Worm (Caenorhabditis elegans): ENCODE results near the gene fbxc-7.
"Not testable (repeated sequence)": the region's sequence is repeated elsewhere in the genome, so short reads cannot be mapped to it uniquely, and the experiment has no call there.

fbxc-7 gene

DNA sequence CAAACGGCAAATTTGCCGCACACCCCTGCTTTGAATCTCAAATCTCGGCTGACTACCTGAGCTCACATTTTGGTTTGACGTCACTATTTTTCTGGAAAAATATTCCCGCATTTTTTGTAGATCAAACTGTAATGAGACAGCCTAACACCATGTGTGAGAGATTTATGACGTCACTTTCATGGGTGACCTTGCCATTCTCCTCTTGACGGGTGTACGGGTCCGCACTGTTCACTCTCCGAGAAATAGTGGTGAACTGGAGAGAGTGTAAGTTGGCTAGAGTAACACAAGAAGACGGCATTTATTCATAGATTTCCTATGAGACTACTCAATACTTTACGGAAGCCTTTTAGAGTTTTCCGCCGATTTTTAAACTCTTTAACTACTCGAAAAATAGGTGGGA lies 31.0 kb downstream of the fbxc-7 start, which contains the start of gene fbxc-40:
fbxc-40 (plus strand) TSS at position 301 of the 400 bp plus-strand sequence.
- TF ChIP-seq him-1, dao-5, W03F9.2 (tag; optimal IDR thresholded peaks at IDR 0.05): not testable (repeated sequence)

DNA sequence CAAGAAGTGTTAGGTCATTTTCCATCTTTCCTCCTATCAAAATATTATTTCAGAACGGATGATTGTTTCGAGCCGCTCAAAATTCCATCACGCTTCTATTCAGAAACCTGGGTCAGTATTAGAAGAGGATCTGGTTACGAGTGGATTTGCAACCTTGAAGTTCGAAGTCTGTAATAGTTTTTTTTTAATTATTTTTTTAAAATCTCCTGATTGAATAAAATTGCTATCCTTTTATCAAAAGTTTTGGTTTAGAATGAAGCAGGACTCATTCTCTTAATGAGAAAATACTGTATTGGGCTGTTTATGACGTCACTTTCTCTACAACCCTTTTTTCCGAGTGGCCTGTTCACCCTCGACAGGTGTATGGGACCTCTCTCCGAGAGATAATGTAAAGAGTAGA lies 33.7 kb downstream of the fbxc-7 start, which contains the start of gene fbxc-39:
fbxc-39 (plus strand) TSS at position 301 of the 400 bp plus-strand sequence.
- TF ChIP-seq W03F9.2 (tag; optimal IDR thresholded peaks at IDR 0.05), result no peak
- TF ChIP-seq him-1 (tag; optimal IDR thresholded peaks at IDR 0.05), result no peak
- TF ChIP-seq dao-5 (tag; optimal IDR thresholded peaks at IDR 0.05), result no peak

DNA sequence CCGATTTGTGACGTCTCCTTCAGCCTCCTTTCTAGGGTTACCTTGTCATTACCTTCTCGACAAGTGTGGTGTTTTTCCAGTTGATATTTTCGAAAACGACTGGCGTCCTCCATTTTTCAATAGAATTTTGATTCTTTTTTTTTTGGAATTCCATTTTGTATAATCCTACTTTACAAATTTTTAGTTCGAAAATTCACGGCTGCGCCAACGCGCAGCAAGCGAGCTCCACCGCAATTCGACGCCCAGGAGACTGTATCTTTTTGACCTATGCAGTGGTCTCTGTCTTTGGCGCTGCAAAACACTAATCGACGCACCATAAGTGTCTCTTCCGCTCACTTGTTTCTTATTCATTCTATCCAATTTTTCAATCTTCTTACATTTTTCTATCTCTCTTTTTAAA lies 36.6 kb downstream of the fbxc-7 start, which contains the start of gene fbxc-42:
fbxc-42 (plus strand) TSS at position 301 of the 400 bp plus-strand sequence.
- TF ChIP-seq W03F9.2 (tag; optimal IDR thresholded peaks at IDR 0.05), result no peak

DNA sequence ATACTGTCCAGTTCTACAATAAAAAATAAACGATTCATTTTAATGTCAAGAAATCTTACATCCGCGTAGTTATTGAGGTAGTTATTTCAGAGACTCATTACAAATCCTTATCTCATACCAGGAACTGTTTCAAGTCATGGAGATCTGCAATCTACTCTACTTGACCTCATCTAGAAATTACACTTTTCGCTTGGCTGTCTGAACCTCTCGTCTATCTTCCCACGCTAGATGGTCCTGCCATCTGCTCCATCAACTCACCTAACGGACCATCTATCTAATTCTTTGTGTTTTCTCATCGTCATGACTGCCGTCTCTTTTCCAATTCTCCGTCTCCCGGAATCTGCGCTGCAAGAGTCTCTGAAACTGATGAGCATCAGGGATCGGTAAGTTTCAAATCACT lies 39.5 kb downstream of the fbxc-7 start, which contains the start of gene F45D11.7:
F45D11.7 (plus strand) TSS at position 301 of the 400 bp plus-strand sequence.
- TF ChIP-seq him-1, dao-5, W03F9.2 (tag; optimal IDR thresholded peaks at IDR 0.05): not testable (repeated sequence)

DNA sequence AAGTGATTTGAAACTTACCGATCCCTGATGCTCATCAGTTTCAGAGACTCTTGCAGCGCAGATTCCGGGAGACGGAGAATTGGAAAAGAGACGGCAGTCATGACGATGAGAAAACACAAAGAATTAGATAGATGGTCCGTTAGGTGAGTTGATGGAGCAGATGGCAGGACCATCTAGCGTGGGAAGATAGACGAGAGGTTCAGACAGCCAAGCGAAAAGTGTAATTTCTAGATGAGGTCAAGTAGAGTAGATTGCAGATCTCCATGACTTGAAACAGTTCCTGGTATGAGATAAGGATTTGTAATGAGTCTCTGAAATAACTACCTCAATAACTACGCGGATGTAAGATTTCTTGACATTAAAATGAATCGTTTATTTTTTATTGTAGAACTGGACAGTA lies 41.4 kb downstream of the fbxc-7 start, which contains the start of gene F45D11.11:
F45D11.11 (minus strand) TSS at position 101 of the 400 bp plus-strand sequence.
- not testable (repeated sequence) for TF ChIP-seq him-1, dao-5, W03F9.2 (tag; optimal IDR thresholded peaks at IDR 0.05)

DNA sequence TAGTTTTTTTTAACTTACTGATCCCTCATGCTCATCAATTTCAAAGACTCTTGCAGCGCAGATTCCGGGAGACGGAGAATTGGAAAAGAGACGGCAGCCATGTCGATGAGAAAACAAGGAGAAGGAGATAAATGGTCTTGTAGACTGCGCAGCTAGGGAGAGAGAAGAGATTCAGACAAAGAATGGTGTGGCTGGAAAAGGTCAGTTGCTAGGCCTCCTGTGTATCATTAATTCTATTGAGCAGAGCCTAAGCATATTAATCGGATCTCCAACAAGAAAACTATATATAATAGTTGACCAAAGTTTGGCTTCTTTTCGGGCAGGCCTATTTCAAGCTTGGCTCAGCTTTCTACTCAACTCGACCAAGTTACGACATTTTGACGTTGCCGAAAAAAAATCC lies 44.8 kb downstream of the fbxc-7 start, which contains the start of gene fbxb-29:
fbxb-29 (minus strand) TSS at position 101 of the 400 bp plus-strand sequence.
- TF ChIP-seq him-1 (tag; optimal IDR thresholded peaks at IDR 0.05), result no peak
- TF ChIP-seq W03F9.2 (tag; optimal IDR thresholded peaks at IDR 0.05), result no peak
- TF ChIP-seq dao-5 (tag; optimal IDR thresholded peaks at IDR 0.05), result no peak

DNA sequence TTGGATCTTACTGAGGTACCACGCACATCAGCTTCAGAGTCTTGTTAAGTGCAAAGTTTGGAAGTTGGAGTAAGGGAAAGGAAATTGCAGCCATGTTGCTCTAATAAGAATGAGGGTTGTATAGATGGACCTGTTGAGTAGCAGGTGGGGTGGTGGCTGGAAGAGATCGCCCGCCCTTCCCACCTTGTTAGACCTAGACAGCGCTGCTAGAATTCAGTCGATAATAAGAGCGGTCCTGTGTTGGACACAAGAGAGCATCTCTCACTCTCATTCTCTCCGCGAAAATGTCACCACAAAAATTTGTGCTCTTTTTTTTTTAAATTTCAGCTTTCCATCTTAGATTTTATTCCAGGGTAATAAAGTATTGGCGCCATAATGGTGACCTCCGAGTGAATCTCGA lies 46.6 kb downstream of the fbxc-7 start, which contains the start of the genes fbxb-30 and F45D11.5:
fbxb-30 (minus strand) TSS at position 101 of the 400 bp plus-strand sequence.
F45D11.5 (plus strand) TSS at position 352 of the 400 bp plus-strand sequence.
- TF ChIP-seq him-1 (tag; optimal IDR thresholded peaks at IDR 0.05) (no peak), dao-5 (tag; optimal IDR thresholded peaks at IDR 0.05) (no peak), W03F9.2 (tag; optimal IDR thresholded peaks at IDR 0.05) (no peak)
